Fruit fly (Drosophila melanogaster): ENCODE data around the gene r.

The r gene

DNA sequence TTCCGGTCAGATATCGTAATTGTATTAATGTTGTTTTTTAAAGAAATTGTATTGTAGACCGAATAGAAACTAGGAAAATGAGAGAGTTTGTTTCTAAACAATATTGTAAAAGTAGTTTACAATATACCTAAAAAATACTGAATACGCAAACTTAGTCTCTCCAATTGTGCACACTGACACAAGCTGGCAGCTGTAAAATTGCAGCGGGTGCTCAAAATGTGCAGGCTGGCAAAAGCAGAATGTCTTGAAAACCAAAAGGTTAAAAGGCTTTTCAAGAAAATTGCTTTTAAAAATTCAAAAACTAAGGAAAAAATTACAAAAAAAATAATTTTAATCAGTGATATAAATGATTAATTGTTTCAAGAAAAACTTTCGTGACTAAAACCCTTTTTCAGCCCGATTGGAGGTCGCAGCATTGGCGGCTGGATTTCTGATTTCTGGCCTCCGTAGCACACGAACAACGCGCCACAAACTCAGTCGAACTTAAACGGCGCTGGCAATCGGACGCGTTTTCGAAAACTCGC lies 40.6 kb downstream of the r start, which contains the start of gene CG4678 (continued):
- peak; percentile 46; the same call in 1 of the 2 replicates for TF ChIP-seq Dref (GFP tag; IDR thresholded peaks at IDR 0.05)
- no peak for TF ChIP-seq CG8290 (GFP tag; optimal IDR thresholded peaks at IDR 0.05)
- TF ChIP-seq CG8290 (tag; optimal IDR thresholded peaks at IDR 0.05), result peak in 1 of 2 experiments; percentile 3
- TF ChIP-seq CG11504 (tag; optimal IDR thresholded peaks at IDR 0.05), result peak; percentile 51
- TF ChIP-seq BEAF-32 (GFP tag; optimal IDR thresholded peaks at IDR 0.05), result peak; percentile 28
- peak in 1 of 2 experiments; percentile 12 for TF ChIP-seq Hr51 (GFP tag; optimal IDR thresholded peaks at IDR 0.05)
- no peak for TF ChIP-seq D (optimal IDR thresholded peaks at IDR 0.05)
- TF ChIP-seq D (GFP tag; optimal IDR thresholded peaks at IDR 0.05), result no peak
- no peak for TF ChIP-seq Scr (GFP tag; IDR thresholded peaks at IDR 0.05; ENCODE audit: partially characterized antibody)
- no peak for TF ChIP-seq zfh1 (GFP tag; IDR thresholded peaks at IDR 0.05)
- peak; percentile 0 for TF ChIP-seq ewg (GFP tag; optimal IDR thresholded peaks at IDR 0.05)
- peak; percentile 43 for TF ChIP-seq HmgD (GFP tag; optimal IDR thresholded peaks at IDR 0.05)
- peak; percentile 1 for TF ChIP-seq mam (GFP tag; optimal IDR thresholded peaks at IDR 0.05)
- no peak for TF ChIP-seq CG8765 (GFP tag; IDR thresholded peaks at IDR 0.05)
- TF ChIP-seq CG14667 (GFP tag; IDR thresholded peaks at IDR 0.05), result no peak
- no peak for TF ChIP-seq Hey (tag; optimal IDR thresholded peaks at IDR 0.05)
- TF ChIP-seq CG17612 (GFP tag; IDR thresholded peaks at IDR 0.05), result no peak
- peak; percentile 79; the same call in 2 of the 3 replicates for TF ChIP-seq CG2199 (GFP tag; IDR thresholded peaks at IDR 0.05)
- peak; percentile 51; the same call in 1 of the 2 replicates for TF ChIP-seq CG42726 (GFP tag; IDR thresholded peaks at IDR 0.05; ENCODE audit: partially characterized antibody)
- no peak for TF ChIP-seq HLH54F (GFP tag; optimal IDR thresholded peaks at IDR 0.05)
- TF ChIP-seq CG9932 (GFP tag; IDR thresholded peaks at IDR 0.05), result 0 out of 2 replicates have a peak, but pooled peaks have one; percentile 12
- TF ChIP-seq Jarid2 (GFP tag; optimal IDR thresholded peaks at IDR 0.05), result peak; percentile 29
- TF ChIP-seq Ptx1 (GFP tag; IDR thresholded peaks at IDR 0.05), result no peak
- TF ChIP-seq Spps (tag; optimal IDR thresholded peaks at IDR 0.05), result no peak
- TF ChIP-seq zfh2 (GFP tag; optimal IDR thresholded peaks at IDR 0.05), result no peak
- TF ChIP-seq HmgZ (tag; optimal IDR thresholded peaks at IDR 0.05), result peak; percentile 20
- TF ChIP-seq caup (GFP tag; optimal IDR thresholded peaks at IDR 0.05; ENCODE audit: severe bottlenecking), result no peak
- peak; percentile 19 for TF ChIP-seq phol (tag; optimal IDR thresholded peaks at IDR 0.05)
- TF ChIP-seq CG6791 (GFP tag; IDR thresholded peaks at IDR 0.05; ENCODE audit: partially characterized antibody), result no peak
- TF ChIP-seq CoRest (tag; optimal IDR thresholded peaks at IDR 0.05), result peak; percentile 42

DNA sequence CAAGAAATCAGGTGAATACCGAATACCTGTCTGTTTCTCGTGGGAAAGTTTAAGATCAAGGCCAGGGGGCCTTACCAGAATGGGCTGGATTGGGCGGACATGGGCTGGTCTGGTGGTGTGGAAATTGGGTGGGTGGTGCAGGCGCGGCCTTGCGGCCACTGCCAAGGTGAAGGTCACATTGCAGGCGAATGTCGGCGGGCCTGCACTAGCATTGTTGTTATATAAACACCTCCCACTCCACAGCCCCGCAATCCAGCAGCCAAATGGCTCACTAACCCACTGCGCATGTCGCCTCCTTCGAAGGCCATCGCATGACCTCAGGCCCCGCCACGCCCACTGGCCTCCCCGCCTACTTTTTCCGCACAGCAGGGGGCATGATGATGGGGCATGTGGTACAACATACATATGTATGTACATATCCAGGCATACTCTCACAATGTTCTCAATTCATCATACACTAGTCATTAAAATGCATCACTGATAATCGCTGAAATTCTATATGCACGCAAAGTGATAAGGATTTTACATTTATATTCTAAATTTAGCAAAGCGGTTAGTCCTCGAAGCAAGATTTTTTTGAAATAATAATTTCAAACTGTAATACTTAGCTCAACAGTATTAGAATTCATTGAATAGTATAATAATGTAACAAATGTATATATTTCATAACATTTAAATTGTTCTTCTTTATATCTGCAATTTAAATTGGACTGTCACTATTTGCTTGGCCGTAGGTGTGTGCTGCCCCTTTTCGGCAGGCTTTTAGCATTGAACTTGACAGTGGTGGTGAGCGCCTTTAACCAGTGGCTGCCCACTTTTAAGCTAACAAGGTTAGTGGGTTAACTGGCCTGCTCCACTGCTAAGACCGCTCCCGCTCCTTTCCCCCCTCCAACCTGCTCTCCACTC lies 41.7 kb downstream of the r start:
- TF ChIP-seq CG17385 (GFP tag; optimal IDR thresholded peaks at IDR 0.05) (peak; percentile 13), C15 (GFP tag; IDR thresholded peaks at IDR 0.05) (no peak), CG1832 (GFP tag; optimal IDR thresholded peaks at IDR 0.05) (no peak), tup (GFP tag; optimal IDR thresholded peaks at IDR 0.05) (no peak), amos (GFP tag; IDR thresholded peaks at IDR 0.05; ENCODE audit: partially characterized antibody) (no peak), gem (tag; optimal IDR thresholded peaks at IDR 0.05) (peak; percentile 49), CG8290 (GFP tag; optimal IDR thresholded peaks at IDR 0.05) (no peak), CG8290 (tag; optimal IDR thresholded peaks at IDR 0.05) (no peak), org-1 (GFP tag; optimal IDR thresholded peaks at IDR 0.05) (peak; percentile 8), CG10462 (GFP tag; optimal IDR thresholded peaks at IDR 0.05) (no peak), sens (GFP tag) (peak; percentile 48), Sox102F (GFP tag; optimal IDR thresholded peaks at IDR 0.05) (peak; percentile 18), dpn (GFP tag; optimal IDR thresholded peaks at IDR 0.05) (no peak), Fer1 (GFP tag; optimal IDR thresholded peaks at IDR 0.05) (peak; percentile 21), CG31441 (GFP tag; IDR thresholded peaks at IDR 0.05) (0 out of 2 replicates have a peak, but pooled peaks have one; percentile 12), HLH3B (GFP tag; IDR thresholded peaks at IDR 0.05) (no peak), exex (tag; optimal IDR thresholded peaks at IDR 0.05) (no peak), Fer2 (tag; optimal IDR thresholded peaks at IDR 0.05) (no peak), CG30020 (tag; optimal IDR thresholded peaks at IDR 0.05) (no peak), sima (GFP tag; optimal IDR thresholded peaks at IDR 0.05) (no peak), Meics (GFP tag; optimal IDR thresholded peaks at IDR 0.05) (peak; percentile 40)
